ENCODE assay signal across 5 fruit fly cellular contexts in the genomic region with DNA sequence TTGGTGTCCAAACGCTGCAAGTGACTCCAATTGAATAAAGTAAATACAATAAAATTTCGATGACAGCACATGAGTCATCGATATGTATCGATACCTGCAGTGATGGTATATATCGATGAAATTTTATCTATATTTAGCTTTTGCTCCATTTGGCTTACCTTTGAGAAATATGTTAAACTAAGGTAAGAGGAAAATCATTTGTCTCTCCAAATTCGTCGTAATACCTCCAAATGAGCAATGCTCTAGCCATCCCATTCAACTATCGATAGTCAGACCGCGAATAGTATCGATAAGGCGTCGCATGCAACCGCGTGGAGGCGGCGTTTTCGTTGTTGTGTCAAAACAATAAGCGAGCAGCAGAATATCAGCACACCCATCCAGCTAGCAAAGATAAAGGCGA.
TF ChIP-seq lines count a peak whose summit lies in the region.

A gene (minus strand): TSS at position 52 of the 400 bp plus-strand sequence.
A gene (plus strand): TSS at position 189 of the 400 bp plus-strand sequence.

- TF ChIP-seq CTCF in whole organism, embryonic (GFP tag; optimal IDR thresholded peaks at IDR 0.05; lab: Kevin White, UChicago) = peak; percentile 46

TF ChIP-seq in whole organism, adult, 20 proteins besides CTCF, POLR2A, EP300 and RAD21 (continues in another document):
- TF ChIP-seq tj (GFP tag; optimal IDR thresholded peaks at IDR 0.05; lab: Kevin White, UChicago) = peak; percentile 53
- TF ChIP-seq cnc (optimal IDR thresholded peaks at IDR 0.05; lab: Kevin White, UChicago) = no peak
- peak; percentile 85 for TF ChIP-seq Mnt (GFP tag; optimal IDR thresholded peaks at IDR 0.05; lab: Kevin White, UChicago)
- TF ChIP-seq ovo (GFP tag; optimal IDR thresholded peaks at IDR 0.05; lab: Kevin White, UChicago) = no peak
- peak; percentile 59 for TF ChIP-seq CG11617 (GFP tag; optimal IDR thresholded peaks at IDR 0.05; lab: Kevin White, UChicago)
- TF ChIP-seq bab1 (GFP tag; optimal IDR thresholded peaks at IDR 0.05; lab: Kevin White, UChicago) = peak; percentile 70
- TF ChIP-seq pad (GFP tag; optimal IDR thresholded peaks at IDR 0.05; lab: Kevin White, UChicago) = peak; percentile 54
- TF ChIP-seq CG12768 (GFP tag; optimal IDR thresholded peaks at IDR 0.05; lab: Kevin White, UChicago) = no peak
- TF ChIP-seq Crg-1 (GFP tag; optimal IDR thresholded peaks at IDR 0.05; lab: Kevin White, UChicago) = peak; percentile 68
- peak; percentile 16 for TF ChIP-seq cic (GFP tag; optimal IDR thresholded peaks at IDR 0.05; lab: Kevin White, UChicago)
- TF ChIP-seq Hr96 (GFP tag; optimal IDR thresholded peaks at IDR 0.05; lab: Kevin White, UChicago) = no peak
- no peak for TF ChIP-seq toe (GFP tag; optimal IDR thresholded peaks at IDR 0.05; lab: Kevin White, UChicago)
- TF ChIP-seq CG33017 (tag; optimal IDR thresholded peaks at IDR 0.05; lab: Kevin White, UChicago) = peak; percentile 4
- TF ChIP-seq CG5204 (GFP tag; optimal IDR thresholded peaks at IDR 0.05; lab: Kevin White, UChicago) = no peak
- TF ChIP-seq CG1620 (GFP tag; optimal IDR thresholded peaks at IDR 0.05; lab: Kevin White, UChicago) = peak; percentile 28
- no peak for TF ChIP-seq Clk (GFP tag; optimal IDR thresholded peaks at IDR 0.05; lab: Kevin White, UChicago)
- TF ChIP-seq CG7101 (tag; optimal IDR thresholded peaks at IDR 0.05; lab: Kevin White, UChicago) = peak; percentile 51

TF ChIP-seq in whole organism, embryonic, 481 proteins besides CTCF, POLR2A, EP300 and RAD21 (continues in another document):
- TF ChIP-seq CG31365 (tag; optimal IDR thresholded peaks at IDR 0.05; lab: Kevin White, UChicago) = no peak
- TF ChIP-seq CG9797 (GFP tag; optimal IDR thresholded peaks at IDR 0.05; lab: Kevin White, UChicago) = peak; percentile 56
- TF ChIP-seq Poxn (GFP tag; IDR thresholded peaks at IDR 0.05; lab: Robert Waterston, UW) = no peak
- TF ChIP-seq trem (tag; optimal IDR thresholded peaks at IDR 0.05; lab: Kevin White, UChicago) = peak; percentile 72
- TF ChIP-seq ERR (GFP tag; optimal IDR thresholded peaks at IDR 0.05; lab: Kevin White, UChicago) = no peak
- TF ChIP-seq sc (optimal IDR thresholded peaks at IDR 0.05; lab: Kevin White, UChicago) = no peak
- no peak for TF ChIP-seq sc (GFP tag; optimal IDR thresholded peaks at IDR 0.05; lab: Kevin White, UChicago)
- TF ChIP-seq CG11456 (GFP tag; IDR thresholded peaks at IDR 0.05; lab: Robert Waterston, UW) = no peak
- TF ChIP-seq bigmax (GFP tag; optimal IDR thresholded peaks at IDR 0.05; lab: Kevin White, UChicago) = no peak
- peak; percentile 37 for TF ChIP-seq CG17829 (tag; optimal IDR thresholded peaks at IDR 0.05; lab: Kevin White, UChicago)
- TF ChIP-seq en (GFP tag; optimal IDR thresholded peaks at IDR 0.05; lab: Kevin White, UChicago) = no peak
- no peak for TF ChIP-seq Dip2 (GFP tag; IDR thresholded peaks at IDR 0.05; lab: Robert Waterston, UW)
- no peak for TF ChIP-seq ci (GFP tag; IDR thresholded peaks at IDR 0.05; lab: Robert Waterston, UW)
- peak; percentile 61 for TF ChIP-seq CG17385 (GFP tag; optimal IDR thresholded peaks at IDR 0.05; lab: Kevin White, UChicago)
- no peak for TF ChIP-seq klu (GFP tag; IDR thresholded peaks at IDR 0.05; lab: Robert Waterston, UW)
- TF ChIP-seq B-H1 (GFP tag; IDR thresholded peaks at IDR 0.05; lab: Robert Waterston, UW) = no peak
- no peak for TF ChIP-seq Sox100B (GFP tag; optimal IDR thresholded peaks at IDR 0.05; lab: Kevin White, UChicago)
- peak; percentile 37; the same call in 1 of the 2 replicates for TF ChIP-seq CG3847 (GFP tag; IDR thresholded peaks at IDR 0.05; lab: Robert Waterston, UW)

TF ChIP-seq in whole organism, prepupa, 60 proteins besides CTCF, POLR2A, EP300 and RAD21:
- TF ChIP-seq OdsH (GFP tag; optimal IDR thresholded peaks at IDR 0.05; lab: Kevin White, UChicago) = no peak
- TF ChIP-seq CG3032 (tag; optimal IDR thresholded peaks at IDR 0.05; lab: Kevin White, UChicago) = peak; percentile 21
- no peak for TF ChIP-seq eg (GFP tag; IDR thresholded peaks at IDR 0.05; lab: Robert Waterston, UW)
- peak; percentile 52 for TF ChIP-seq esn (GFP tag; optimal IDR thresholded peaks at IDR 0.05; lab: Kevin White, UChicago)
- no peak for TF ChIP-seq CG1621 (tag; optimal IDR thresholded peaks at IDR 0.05; lab: Kevin White, UChicago)
- peak; percentile 57 for TF ChIP-seq lz (GFP tag; optimal IDR thresholded peaks at IDR 0.05; lab: Kevin White, UChicago)
- peak; percentile 32 for TF ChIP-seq CG31627 (GFP tag; optimal IDR thresholded peaks at IDR 0.05; lab: Kevin White, UChicago)
- no peak for TF ChIP-seq fd59A (GFP tag; optimal IDR thresholded peaks at IDR 0.05; lab: Kevin White, UChicago)

TF ChIP-seq in whole organism, pupa, 21 proteins besides CTCF, POLR2A, EP300 and RAD21:
- TF ChIP-seq CG9948 (tag; optimal IDR thresholded peaks at IDR 0.05; lab: Kevin White, UChicago) = peak; percentile 2
- TF ChIP-seq Pif1B (GFP tag; optimal IDR thresholded peaks at IDR 0.05; lab: Kevin White, UChicago) = no peak
TF ChIP-seq in whole organism, pupa: peak in this region for 1.

TF ChIP-seq in whole organism, wandering third instar larva, 38 proteins besides CTCF, POLR2A, EP300 and RAD21:
- TF ChIP-seq Jra (GFP tag; optimal IDR thresholded peaks at IDR 0.05; lab: Kevin White, UChicago) (peak; percentile 64), dl (GFP tag; optimal IDR thresholded peaks at IDR 0.05; lab: Kevin White, UChicago; ENCODE audit: insufficient read depth in 1 of 2, partially characterized antibody in 2 of 2) (no peak), Dfd (GFP tag; optimal IDR thresholded peaks at IDR 0.05; lab: Kevin White, UChicago) (no peak), Hr78 (GFP tag; optimal IDR thresholded peaks at IDR 0.05; lab: Kevin White, UChicago) (no peak), pan (optimal IDR thresholded peaks at IDR 0.05; lab: Kevin White, UChicago) (no peak), usp (GFP tag; optimal IDR thresholded peaks at IDR 0.05; lab: Kevin White, UChicago) (no peak), rgr (GFP tag; optimal IDR thresholded peaks at IDR 0.05; lab: Kevin White, UChicago) (peak; percentile 23), CrebA (GFP tag; optimal IDR thresholded peaks at IDR 0.05; lab: Kevin White, UChicago; ENCODE audit: borderline replicate concordance) (no peak), foxo (GFP tag; optimal IDR thresholded peaks at IDR 0.05; lab: Kevin White, UChicago) (peak in 1 of 2 experiments; percentile 15), Rel (GFP tag; optimal IDR thresholded peaks at IDR 0.05; lab: Kevin White, UChicago) (no peak), Rel (tag; optimal IDR thresholded peaks at IDR 0.05; lab: Kevin White, UChicago) (peak; percentile 80), dmrt93B (GFP tag; optimal IDR thresholded peaks at IDR 0.05; lab: Kevin White, UChicago) (no peak), Dif (GFP tag; optimal IDR thresholded peaks at IDR 0.05; lab: Kevin White, UChicago; ENCODE audit: partially characterized antibody) (no peak), psq (GFP tag; optimal IDR thresholded peaks at IDR 0.05; lab: Kevin White, UChicago) (peak; percentile 40), brk (GFP tag; optimal IDR thresholded peaks at IDR 0.05; lab: Kevin White, UChicago) (no peak), CG32264 (GFP tag; optimal IDR thresholded peaks at IDR 0.05; lab: Kevin White, UChicago) (no peak), sv (GFP tag; optimal IDR thresholded peaks at IDR 0.05; lab: Kevin White, UChicago) (no peak), ey (GFP tag; optimal IDR thresholded peaks at IDR 0.05; lab: Kevin White, UChicago) (no peak), HLH106 (tag; optimal IDR thresholded peaks at IDR 0.05; lab: Kevin White, UChicago) (peak; percentile 40), Hr83 (GFP tag; optimal IDR thresholded peaks at IDR 0.05; lab: Kevin White, UChicago; ENCODE audit: poor library complexity, severe bottlenecking) (no peak), h (GFP tag; optimal IDR thresholded peaks at IDR 0.05; lab: Kevin White, UChicago) (peak; percentile 79), OdsH (GFP tag; optimal IDR thresholded peaks at IDR 0.05; lab: Kevin White, UChicago) (peak; percentile 9), CG9705 (GFP tag; optimal IDR thresholded peaks at IDR 0.05; lab: Kevin White, UChicago) (no peak), N (GFP tag; optimal IDR thresholded peaks at IDR 0.05; lab: Kevin White, UChicago) (no peak), dsf (GFP tag; optimal IDR thresholded peaks at IDR 0.05; lab: Kevin White, UChicago; ENCODE audit: borderline replicate concordance) (no peak), sage (GFP tag; optimal IDR thresholded peaks at IDR 0.05; lab: Kevin White, UChicago) (no peak), lola (GFP tag; optimal IDR thresholded peaks at IDR 0.05; lab: Kevin White, UChicago) (no peak), Hnf4 (GFP tag; optimal IDR thresholded peaks at IDR 0.05; lab: Kevin White, UChicago) (no peak), Abd-B (GFP tag; optimal IDR thresholded peaks at IDR 0.05; lab: Kevin White, UChicago) (no peak), Mio (GFP tag; optimal IDR thresholded peaks at IDR 0.05; lab: Kevin White, UChicago) (no peak), GATAd (GFP tag; optimal IDR thresholded peaks at IDR 0.05; lab: Kevin White, UChicago) (no peak), fru (GFP tag; optimal IDR thresholded peaks at IDR 0.05; lab: Kevin White, UChicago) (no peak), tai (GFP tag; optimal IDR thresholded peaks at IDR 0.05; lab: Kevin White, UChicago) (no peak), br (GFP tag; optimal IDR thresholded peaks at IDR 0.05; lab: Kevin White, UChicago) (peak; percentile 46), woc (GFP tag; optimal IDR thresholded peaks at IDR 0.05; lab: Kevin White, UChicago) (no peak), Sp1 (GFP tag; optimal IDR thresholded peaks at IDR 0.05; lab: Kevin White, UChicago) (peak; percentile 55), Vsx2 (GFP tag; optimal IDR thresholded peaks at IDR 0.05; lab: Kevin White, UChicago; ENCODE audit: partially characterized antibody) (no peak), jim (GFP tag; optimal IDR thresholded peaks at IDR 0.05; lab: Kevin White, UChicago) (no peak), Myc (optimal IDR thresholded peaks at IDR 0.05; lab: Kevin White, UChicago) (no peak)
